Fruit fly (Drosophila melanogaster): ENCODE results near the gene sgl.

DNA sequence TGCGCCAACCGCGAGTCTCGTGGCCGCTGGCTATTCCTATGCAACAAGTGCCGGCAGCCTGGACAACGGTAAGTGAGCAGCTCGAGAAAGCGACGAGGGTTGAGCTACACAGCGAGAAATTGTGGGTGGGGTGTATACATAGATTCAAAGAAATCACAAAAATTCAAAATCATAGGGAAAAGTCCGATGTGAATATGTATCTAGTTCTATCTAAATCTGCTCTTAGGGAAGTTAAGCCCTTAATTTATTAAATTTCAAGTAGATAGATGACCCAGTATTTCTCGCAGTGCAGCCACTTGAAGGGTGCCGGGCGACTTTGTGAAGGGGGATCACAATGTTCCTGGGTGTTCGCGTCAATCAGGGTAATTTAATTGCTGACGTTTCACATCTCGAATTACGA lies 28.8 kb upstream of the sgl start:
- no peak for TF ChIP-seq kay (GFP tag; optimal IDR thresholded peaks at IDR 0.05)
- TF ChIP-seq CG10462 (GFP tag; optimal IDR thresholded peaks at IDR 0.05), result no peak
- no peak for TF ChIP-seq CG11247 (GFP tag; IDR thresholded peaks at IDR 0.05)
- TF ChIP-seq CG18262 (tag; optimal IDR thresholded peaks at IDR 0.05), result peak; percentile 30
- no peak for TF ChIP-seq CG12155 (GFP tag; optimal IDR thresholded peaks at IDR 0.05)

Data from whole organism, embryonic.